Fruit fly (Drosophila melanogaster) whole organism, wandering third instar larva: ENCODE data around the gene CG14606.

Experiments
- Hr78 ChIP-seq: fragments of >200 bp; optimal IDR thresholded peaks from 2 replicates; lab custom pipeline; 2017; ENCODE audit warnings: missing biosample characterization, missing genetic modification characterization
- foxo ChIP-seq, 2 experiments: fragments of 200-800 bp; sonication (Bioruptor generic); optimal IDR thresholded peaks; 2 replicates in 1 of 2; 3 replicates in 1 of 2; lab custom pipeline; 2016 to 2017; ENCODE audit warnings: missing biosample characterization in 2 of 2, missing genetic modification characterization in 2 of 2
- fru ChIP-seq: fragments of 200-800 bp; sonication (Bioruptor generic); optimal IDR thresholded peaks from 3 replicates; lab custom pipeline; 2016; ENCODE audit warnings: missing biosample characterization, mild to moderate bottlenecking, missing genetic modification characterization

dm6 chr3R:7223972-7224464 lies 7.1 kb upstream of the CG14606 start, which contains the start of gene thw:
- TF ChIP-seq fru (no peak), Hr78 (GFP tag; lab: Kevin White, UChicago) (no peak), foxo (GFP tag; optimal IDR thresholded peaks at IDR 0.05; lab: Kevin White, UChicago) (no peak)
